Worm (Caenorhabditis elegans) whole organism, L4/young adult: ENCODE measurements around the gene sri-10.
"Not testable (repeated sequence)": the region's sequence is repeated elsewhere in the genome, so short reads cannot be mapped to it uniquely, and the experiment has no call there.

Experiments
- W03F9.2 ChIP-seq: fragments of 150-350 bp; optimal IDR thresholded peaks from 2 replicates; lab custom pipeline; 2014; ENCODE audit warnings: missing biosample characterization, missing genetic modification characterization
- dao-5 ChIP-seq: sonication (generic microtip); optimal IDR thresholded peaks from 2 replicates; lab custom pipeline; 2016; ENCODE audit warnings: missing genotype, missing genetic modification characterization, moderate library complexity, missing compliant biosample characterization
- him-1 ChIP-seq: sonication (generic microtip); optimal IDR thresholded peaks from 2 replicates; lab custom pipeline; 2016; ENCODE audit warnings: missing genotype, missing genetic modification reagents, missing genetic modification characterization, missing compliant biosample characterization

Gene sri-10

ce11 chrV:18802077-18802476, 4.2 kb downstream of the sri-10 start, which contains the start of gene C54E10.11:
C54E10.11 (minus strand) TSS chrV:18802177.
- no peak for TF ChIP-seq him-1 (tag; lab: Kevin White, UChicago)
- TF ChIP-seq W03F9.2: no peak
- no peak for TF ChIP-seq dao-5

- TF ChIP-seq dao-5 (no peak), him-1 (tag; lab: Kevin White, UChicago) (no peak), W03F9.2 (no peak)
Observed at ce11 chrV:18800811-18801210, 5.5 kb downstream of the sri-10 start, which contains the start of gene nhr-170. nhr-170 (minus strand) TSS chrV:18800826.

DNA sequence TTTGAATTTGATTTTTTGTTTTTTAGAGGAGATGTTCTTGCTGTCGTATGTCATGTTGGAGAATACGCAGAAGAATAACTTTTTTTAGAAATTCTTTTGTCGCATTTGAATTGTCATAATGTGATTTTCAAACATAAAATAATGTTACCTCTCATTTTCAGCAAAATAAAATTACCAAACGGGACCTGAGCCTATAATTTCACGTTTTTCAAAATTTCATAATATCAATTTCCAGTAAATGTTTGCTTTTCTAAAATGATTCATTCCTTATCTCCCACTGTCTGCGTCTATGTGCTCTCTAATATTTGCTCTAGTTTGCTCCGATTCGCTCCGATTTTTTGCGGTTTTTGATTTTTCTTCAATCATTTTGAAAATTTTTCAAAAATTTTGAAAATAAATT, 15.7 kb downstream of the sri-10 start, which contains the start of gene nhr-231:
TSS of gene nhr-231 (plus strand) at position 301 of the 400 bp plus-strand sequence.
- TF ChIP-seq W03F9.2: no peak
- TF ChIP-seq him-1 (tag; lab: Kevin White, UChicago): no peak
- TF ChIP-seq dao-5: no peak

DNA sequence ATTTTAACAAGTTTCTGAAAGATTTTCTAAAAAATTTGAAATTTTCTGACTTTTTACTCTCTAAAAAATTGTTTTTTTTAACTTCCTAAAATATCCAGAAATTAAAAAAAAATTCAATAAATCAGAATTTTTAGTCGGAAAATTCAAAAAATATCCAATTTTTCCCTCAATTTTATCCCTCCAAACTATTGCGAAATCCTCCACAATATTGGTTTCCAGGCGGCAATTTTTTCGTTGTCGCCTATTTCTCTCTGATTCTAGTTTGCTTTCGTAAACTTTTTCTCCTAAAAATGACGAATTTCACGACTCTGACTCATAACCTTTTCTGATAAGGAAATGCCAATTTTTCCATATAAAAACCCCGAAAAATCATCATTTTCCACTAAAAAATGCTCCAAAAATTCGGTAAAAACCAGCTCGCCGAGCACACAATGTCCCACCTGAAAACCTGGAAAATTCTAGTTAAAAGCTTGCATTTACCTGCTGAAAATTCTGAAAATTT, 18.8 kb downstream of the sri-10 start, which contains the start of gene Y17D7B.2:
TSS of gene Y17D7B.2 (plus strand) at position 323 of the 502 bp plus-strand sequence.
- no peak for TF ChIP-seq him-1 (tag; lab: Kevin White, UChicago)
- no peak for TF ChIP-seq dao-5
- TF ChIP-seq W03F9.2: no peak

- no peak for TF ChIP-seq W03F9.2
- no peak for TF ChIP-seq him-1 (tag; lab: Kevin White, UChicago)
- no peak for TF ChIP-seq dao-5
Observed at ce11 chrV:18786694-18787093, 19.6 kb downstream of the sri-10 start, which contains the start of gene Y17D7B.3. Y17D7B.3 (minus strand) TSS chrV:18786794.

DNA sequence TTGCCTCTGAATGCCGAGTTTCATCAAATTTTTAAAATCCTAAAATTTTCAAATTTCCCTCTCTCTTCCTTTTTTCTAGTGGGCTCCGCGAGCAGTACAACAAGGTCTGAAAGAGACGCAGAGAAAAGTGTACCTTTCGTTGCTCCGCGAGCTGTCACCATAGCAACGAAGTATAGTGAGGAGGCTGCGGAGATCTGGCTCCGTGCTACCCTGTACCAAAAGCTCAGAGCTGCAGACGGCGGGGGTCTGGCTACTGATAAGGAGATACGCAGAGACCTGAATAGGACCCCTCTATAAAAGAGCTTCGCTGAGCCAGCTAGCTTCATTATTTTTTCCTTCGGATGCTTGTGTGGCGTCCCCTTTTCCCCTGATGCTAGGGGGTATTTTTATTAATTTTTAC, 22.8 kb downstream of the sri-10 start, which contains the start of gene Y17D7B.10:
TSS of gene Y17D7B.10 (plus strand) at position 243 of the 400 bp plus-strand sequence.
- TF ChIP-seq him-1 (tag; lab: Kevin White, UChicago) (no peak), W03F9.2 (no peak), dao-5 (no peak)

DNA sequence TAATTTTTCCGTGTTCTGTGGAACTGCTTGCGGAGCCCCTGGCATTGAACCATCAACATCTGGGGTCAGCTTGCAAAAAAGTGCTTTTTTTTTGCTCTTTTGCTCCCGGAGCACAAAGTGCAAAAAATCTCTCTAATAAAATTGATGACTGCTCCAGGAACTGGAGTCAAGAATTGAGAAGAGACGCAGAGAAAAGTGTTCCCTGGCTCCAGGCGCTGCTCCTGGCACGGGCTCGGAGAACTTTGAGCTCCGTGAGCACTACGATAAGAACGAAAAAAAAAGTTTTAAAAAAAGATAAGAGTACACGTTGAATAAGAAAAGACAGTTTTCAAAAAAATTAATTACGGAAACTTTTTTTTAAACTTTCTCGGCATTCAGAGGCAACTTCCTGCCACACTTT, 23.6 kb downstream of the sri-10 start:
- no peak for TF ChIP-seq him-1 (tag; lab: Kevin White, UChicago)
- TF ChIP-seq W03F9.2: no peak
- no peak for TF ChIP-seq dao-5

DNA sequence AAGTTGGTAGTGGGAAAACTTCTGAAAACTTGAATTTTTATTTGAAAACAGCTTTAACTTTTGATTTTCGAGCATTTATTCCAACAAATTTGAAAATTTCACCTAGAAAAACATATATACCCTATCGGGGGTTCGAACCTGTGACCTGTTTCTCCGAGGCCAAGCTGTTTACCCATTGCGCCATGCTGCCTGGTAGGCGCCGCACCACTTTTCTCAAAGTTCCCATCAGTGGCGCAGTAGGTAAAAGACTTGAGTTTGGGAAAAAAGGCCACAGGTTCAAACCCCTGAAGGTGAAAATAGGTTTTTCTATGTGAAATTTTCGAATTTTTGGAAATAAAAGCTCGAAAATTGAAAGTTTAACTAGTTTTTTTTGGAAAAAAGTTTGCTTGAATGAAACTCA, 25.7 kb downstream of the sri-10 start:
- TF ChIP-seq dao-5: no peak
- no peak for TF ChIP-seq him-1 (tag; lab: Kevin White, UChicago)
- no peak for TF ChIP-seq W03F9.2

- no peak for TF ChIP-seq W03F9.2
- no peak for TF ChIP-seq him-1 (tag; lab: Kevin White, UChicago)
- no peak for TF ChIP-seq dao-5
Observed at ce11 chrV:18776245-18776737, 30.0 kb downstream of the sri-10 start, which contains the start of gene Y17D7B.4. Y17D7B.4 (minus strand) TSS chrV:18776687.

DNA sequence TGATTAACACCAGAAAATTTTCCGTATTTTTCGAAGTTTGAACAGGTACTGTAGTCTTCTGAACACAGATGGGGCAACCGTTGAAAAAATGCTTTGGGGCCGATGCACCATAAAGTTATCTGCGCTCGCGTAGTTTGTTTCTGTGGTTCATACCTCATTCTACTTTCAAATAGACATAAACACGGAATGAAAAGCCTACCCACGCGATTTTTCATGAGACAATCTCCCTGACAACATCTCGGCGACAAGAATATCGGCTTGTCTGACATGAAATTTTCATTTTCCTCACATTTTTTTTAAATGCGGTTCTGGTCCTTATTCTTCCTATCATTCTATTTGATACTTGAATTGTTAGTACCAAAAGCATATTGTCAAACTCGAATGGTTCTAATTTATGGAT, 33.5 kb downstream of the sri-10 start, which contains the start of gene clec-257:
TSS of gene clec-257 (plus strand) at position 301 of the 400 bp plus-strand sequence.
- TF ChIP-seq dao-5: no peak
- no peak for TF ChIP-seq him-1 (tag; lab: Kevin White, UChicago)
- no peak for TF ChIP-seq W03F9.2

DNA sequence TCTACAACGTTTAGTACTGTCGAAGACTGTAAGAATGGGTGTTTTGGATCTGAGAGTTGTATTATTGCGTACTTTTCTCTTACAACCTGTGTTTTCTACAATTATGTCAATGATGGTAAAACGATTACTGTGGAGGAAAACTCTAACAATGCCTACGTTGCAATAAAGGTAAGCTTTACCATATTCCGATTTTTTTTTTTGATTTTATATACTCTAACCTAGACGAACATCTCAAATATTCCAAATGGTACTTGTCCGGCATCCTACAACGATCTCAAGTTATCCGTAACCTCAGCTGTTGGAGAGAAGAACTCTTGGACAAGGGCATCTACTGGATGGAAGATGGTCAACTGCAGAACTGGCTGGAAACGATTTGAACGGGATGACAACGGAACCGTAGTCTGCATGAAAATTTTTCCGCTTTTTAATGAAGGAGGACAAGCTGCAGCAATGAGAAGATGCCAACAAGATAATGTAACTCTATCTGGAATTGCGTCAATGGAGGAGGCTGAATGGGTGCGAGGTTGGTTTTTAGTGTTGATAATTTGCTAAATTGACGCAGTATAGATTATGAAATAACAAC, 34.4 kb downstream of the sri-10 start:
- TF ChIP-seq W03F9.2 (no peak), him-1 (tag; lab: Kevin White, UChicago) (no peak), dao-5 (no peak)

DNA sequence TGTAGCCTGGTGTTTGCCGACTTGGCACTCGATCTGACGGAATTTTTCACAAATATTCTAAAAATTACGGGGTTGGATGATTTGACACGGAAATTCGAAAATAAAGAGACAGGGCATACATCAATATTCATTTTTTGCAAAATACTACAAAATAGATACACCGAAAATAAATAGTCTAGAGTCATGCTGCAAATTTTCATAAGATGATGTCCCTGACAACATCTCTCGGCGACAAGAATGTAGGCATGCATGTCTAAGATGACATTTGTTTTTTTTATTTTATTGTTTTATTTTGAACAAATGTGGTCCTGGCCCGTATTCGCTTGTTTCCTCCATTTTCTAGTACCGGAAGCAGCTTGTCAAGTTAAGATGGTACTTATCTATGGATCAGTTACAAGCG, 34.9 kb downstream of the sri-10 start, which contains the start of gene clec-256:
TSS of gene clec-256 (plus strand) at position 301 of the 400 bp plus-strand sequence.
- TF ChIP-seq him-1 (tag; lab: Kevin White, UChicago) (no peak), W03F9.2 (no peak), dao-5 (no peak)

ce11 chrV:18770623-18771022, 35.7 kb downstream of the sri-10 start, which contains the start of gene clec-255:
clec-255 (minus strand) TSS chrV:18770723.
- TF ChIP-seq dao-5: no peak
- TF ChIP-seq him-1 (tag; lab: Kevin White, UChicago): no peak
- no peak for TF ChIP-seq W03F9.2

DNA sequence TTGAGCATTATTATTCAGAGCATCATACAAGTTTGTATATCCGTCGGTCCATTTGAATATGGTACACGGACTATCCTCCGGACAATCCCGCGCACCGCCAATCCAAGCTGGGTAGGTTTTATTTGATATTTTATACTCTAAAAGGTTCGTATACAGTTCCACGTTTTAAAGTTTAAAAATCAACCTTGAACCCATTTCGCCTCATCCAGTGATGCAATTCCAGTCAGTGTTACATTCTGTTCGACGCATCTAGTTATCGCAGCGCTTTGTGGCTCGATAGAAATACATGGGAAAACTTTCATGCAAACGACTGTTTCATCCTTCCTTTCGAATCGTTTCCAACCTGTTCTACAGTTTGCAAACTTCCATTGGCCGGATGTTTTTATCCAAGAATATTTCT, 36.4 kb downstream of the sri-10 start:
- TF ChIP-seq him-1 (tag; lab: Kevin White, UChicago) (no peak), dao-5 (no peak), W03F9.2 (no peak)

- TF ChIP-seq dao-5; W03F9.2; him-1 (tag; lab: Kevin White, UChicago): not testable (repeated sequence)
Observed at ce11 chrV:18762044-18762443, 44.3 kb downstream of the sri-10 start, which contains the start of gene F11D11.22. F11D11.22 (plus strand) TSS chrV:18762344.
